Fruit fly (Drosophila melanogaster): ENCODE data around the gene AP-1mu.

Gene AP-1mu

dm6 chr3R:9551013-9551658, 8.2 kb downstream of the AP-1mu start:
- TF ChIP-seq jim (GFP tag; optimal IDR thresholded peaks at IDR 0.05) (peak; percentile 20), brk (GFP tag; optimal IDR thresholded peaks at IDR 0.05) (no peak), Myc (optimal IDR thresholded peaks at IDR 0.05) (no peak), Dif (GFP tag; optimal IDR thresholded peaks at IDR 0.05; ENCODE audit: partially characterized antibody) (peak; percentile 96), Rel (GFP tag; optimal IDR thresholded peaks at IDR 0.05) (no peak), Rel (tag; optimal IDR thresholded peaks at IDR 0.05) (peak; percentile 73), HLH106 (tag; optimal IDR thresholded peaks at IDR 0.05) (peak; percentile 39), sage (GFP tag; optimal IDR thresholded peaks at IDR 0.05) (no peak), Jra (GFP tag; optimal IDR thresholded peaks at IDR 0.05) (peak; percentile 59), fru (GFP tag; optimal IDR thresholded peaks at IDR 0.05) (peak; percentile 57), rgr (GFP tag; optimal IDR thresholded peaks at IDR 0.05) (peak; percentile 68), Sp1 (GFP tag; optimal IDR thresholded peaks at IDR 0.05) (peak; percentile 56), N (GFP tag; optimal IDR thresholded peaks at IDR 0.05) (peak; percentile 49), Vsx2 (GFP tag; optimal IDR thresholded peaks at IDR 0.05; ENCODE audit: partially characterized antibody) (no peak), psq (GFP tag; optimal IDR thresholded peaks at IDR 0.05) (peak; percentile 42), Hnf4 (GFP tag; optimal IDR thresholded peaks at IDR 0.05) (peak; percentile 36), Hr83 (GFP tag; optimal IDR thresholded peaks at IDR 0.05; ENCODE audit: poor library complexity, severe bottlenecking) (peak; percentile 94), foxo (GFP tag; optimal IDR thresholded peaks at IDR 0.05) (peak in 1 of 2 experiments; percentile 58), woc (GFP tag; optimal IDR thresholded peaks at IDR 0.05) (peak; percentile 24), dl (GFP tag; optimal IDR thresholded peaks at IDR 0.05; ENCODE audit: insufficient read depth in 1 of 2, partially characterized antibody in 2 of 2) (peak; percentile 96), br (GFP tag; optimal IDR thresholded peaks at IDR 0.05) (peak; percentile 66), OdsH (GFP tag; optimal IDR thresholded peaks at IDR 0.05) (peak; percentile 58), h (GFP tag; optimal IDR thresholded peaks at IDR 0.05) (peak; percentile 80), dmrt93B (GFP tag; optimal IDR thresholded peaks at IDR 0.05) (no peak), ey (GFP tag; optimal IDR thresholded peaks at IDR 0.05) (peak; percentile 5)

DNA sequence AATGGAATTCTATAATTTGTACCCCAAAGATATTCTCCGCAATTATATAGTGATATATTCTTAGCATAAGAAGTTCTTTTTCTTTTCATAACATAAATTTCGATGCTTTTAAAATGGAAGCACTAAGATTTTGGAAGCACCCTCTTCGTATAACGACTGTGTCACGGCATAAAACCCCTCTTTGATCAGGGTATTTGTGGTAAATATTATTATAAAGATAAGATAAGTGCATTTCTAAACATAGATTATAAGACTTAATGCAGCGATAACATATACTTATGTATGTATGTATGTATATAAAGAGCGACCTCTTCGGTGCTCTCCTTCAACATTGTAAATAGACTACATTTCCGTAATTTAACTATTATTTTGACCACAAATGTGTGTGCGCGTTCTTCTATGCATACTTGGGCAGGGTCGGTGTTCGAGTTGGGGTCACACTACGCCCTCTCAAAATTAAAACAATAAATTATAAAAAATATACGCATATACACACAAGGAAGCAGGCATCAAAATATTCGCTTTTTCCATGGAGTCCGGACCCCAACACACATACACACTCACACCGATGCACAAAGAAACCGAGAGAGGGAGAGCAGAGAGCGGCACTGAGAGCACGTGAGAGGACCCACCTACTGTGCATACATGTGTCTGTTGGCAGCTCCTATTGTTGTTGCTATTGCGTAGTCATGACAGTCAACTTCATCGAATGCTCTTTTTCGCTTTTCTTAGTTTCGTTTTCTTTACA, 8.9 kb downstream of the AP-1mu start:
- TF ChIP-seq brk (GFP tag; optimal IDR thresholded peaks at IDR 0.05) (peak; percentile 24), woc (GFP tag; optimal IDR thresholded peaks at IDR 0.05) (no peak), GATAd (GFP tag; optimal IDR thresholded peaks at IDR 0.05) (no peak), N (GFP tag; optimal IDR thresholded peaks at IDR 0.05) (peak; percentile 56), jim (GFP tag; optimal IDR thresholded peaks at IDR 0.05) (no peak), Rel (GFP tag; optimal IDR thresholded peaks at IDR 0.05) (peak; percentile 64), Rel (tag; optimal IDR thresholded peaks at IDR 0.05) (no peak), Vsx2 (GFP tag; optimal IDR thresholded peaks at IDR 0.05; ENCODE audit: partially characterized antibody) (peak; percentile 98), Mio (GFP tag; optimal IDR thresholded peaks at IDR 0.05) (no peak), h (GFP tag; optimal IDR thresholded peaks at IDR 0.05) (peak; percentile 30), Dif (GFP tag; optimal IDR thresholded peaks at IDR 0.05; ENCODE audit: partially characterized antibody) (peak; percentile 100), CG32264 (GFP tag; optimal IDR thresholded peaks at IDR 0.05) (peak; percentile 16), Hr83 (GFP tag; optimal IDR thresholded peaks at IDR 0.05; ENCODE audit: poor library complexity, severe bottlenecking) (peak; percentile 91), Hnf4 (GFP tag; optimal IDR thresholded peaks at IDR 0.05) (peak; percentile 70), Jra (GFP tag; optimal IDR thresholded peaks at IDR 0.05) (peak; percentile 31), Hr78 (GFP tag; optimal IDR thresholded peaks at IDR 0.05) (no peak), Sp1 (GFP tag; optimal IDR thresholded peaks at IDR 0.05) (no peak), CG9705 (GFP tag; optimal IDR thresholded peaks at IDR 0.05) (no peak), dl (GFP tag; optimal IDR thresholded peaks at IDR 0.05; ENCODE audit: insufficient read depth in 1 of 2, partially characterized antibody in 2 of 2) (peak; percentile 99), ey (GFP tag; optimal IDR thresholded peaks at IDR 0.05) (no peak), rgr (GFP tag; optimal IDR thresholded peaks at IDR 0.05) (peak; percentile 10), CrebA (GFP tag; optimal IDR thresholded peaks at IDR 0.05; ENCODE audit: borderline replicate concordance) (no peak), Dfd (GFP tag; optimal IDR thresholded peaks at IDR 0.05) (no peak), usp (GFP tag; optimal IDR thresholded peaks at IDR 0.05) (no peak), OdsH (GFP tag; optimal IDR thresholded peaks at IDR 0.05) (peak; percentile 23), pan (optimal IDR thresholded peaks at IDR 0.05) (no peak), sage (GFP tag; optimal IDR thresholded peaks at IDR 0.05) (peak; percentile 66), br (GFP tag; optimal IDR thresholded peaks at IDR 0.05) (peak; percentile 26)
